Fruit fly (Drosophila melanogaster) S2 (cell line): ENCODE measurements around the gene CG31909.

Source experiments
- CG8478 ChIP-seq: fragments of >200 bp; optimal IDR thresholded peaks from 2 replicates; lab custom pipeline; 2018
- CTCF ChIP-seq, 2 experiments: fragments of >200 bp; optimal IDR thresholded peaks; 2 replicates each; lab custom pipeline; 2018

DNA sequence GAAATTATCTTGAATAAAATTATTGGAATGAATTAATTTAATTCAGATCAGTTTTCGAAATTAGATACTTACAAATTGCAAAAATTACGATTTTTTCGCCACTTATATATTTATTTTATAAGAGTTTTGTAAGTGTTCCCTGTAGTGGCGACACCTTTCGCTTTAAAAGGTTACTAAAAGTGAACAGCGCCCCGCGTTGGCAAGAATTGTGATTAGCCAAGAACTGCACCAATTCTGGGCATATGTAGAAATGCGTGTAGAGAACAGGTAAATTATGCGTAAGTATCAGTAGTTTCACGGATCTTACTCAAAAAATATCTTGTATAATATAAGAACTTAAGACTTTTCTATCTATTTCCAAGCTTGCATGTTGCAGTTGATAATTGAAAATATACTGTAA lies 24.1 kb downstream of the CG31909 start:
- TF ChIP-seq CTCF (optimal IDR thresholded peaks at IDR 0.05; lab: Kevin White, UChicago) (peak; percentile 93 to 99), CG8478 (lab: Kevin White, UChicago) (no peak)
